Fruit fly (Drosophila melanogaster): Measurements from ENCODE around the gene CG31917.

CG31917 gene

DNA sequence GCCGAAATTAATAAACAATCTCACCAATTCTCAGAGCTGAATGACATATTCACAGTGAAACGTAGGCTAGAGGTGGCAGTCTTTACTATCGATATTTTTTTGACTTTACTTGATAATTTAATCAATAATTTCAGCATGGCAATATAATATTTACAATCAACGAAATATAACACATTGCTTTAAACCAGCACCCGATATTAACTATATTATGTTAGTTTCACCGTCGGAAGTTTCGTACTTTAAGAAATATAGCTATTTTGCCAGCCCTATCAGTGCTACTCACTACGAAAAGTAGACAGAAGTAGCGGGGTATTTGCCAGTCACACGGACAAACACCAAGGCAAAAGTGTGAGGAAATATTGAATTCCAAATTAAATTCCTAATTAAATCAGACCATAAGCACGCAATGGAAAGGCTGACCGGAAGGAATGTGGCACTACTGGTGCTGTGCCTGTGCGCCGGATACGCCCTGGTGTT is at the start of gene CG31917, which contains the start of the genes Tfb5 and SelT (continued):
- TF ChIP-seq Meics (GFP tag; optimal IDR thresholded peaks at IDR 0.05) (no peak), ab (GFP tag; optimal IDR thresholded peaks at IDR 0.05) (no peak), CG8388 (GFP tag; optimal IDR thresholded peaks at IDR 0.05) (peak; percentile 35), CG9817 (tag; optimal IDR thresholded peaks at IDR 0.05) (peak; percentile 75), CG11247 (GFP tag; IDR thresholded peaks at IDR 0.05) (no peak), CG13775 (GFP tag; optimal IDR thresholded peaks at IDR 0.05) (peak; percentile 70), vfl (GFP tag; optimal IDR thresholded peaks at IDR 0.05) (peak; percentile 58), CG14710 (tag; optimal IDR thresholded peaks at IDR 0.05) (peak; percentile 69), ham (GFP tag; IDR thresholded peaks at IDR 0.05) (no peak), Dref (GFP tag; IDR thresholded peaks at IDR 0.05) (peak; percentile 59), corto (GFP tag; optimal IDR thresholded peaks at IDR 0.05) (no peak), seq (GFP tag; IDR thresholded peaks at IDR 0.05) (no peak), H2.0 (GFP tag; IDR thresholded peaks at IDR 0.05) (no peak), her (GFP tag; optimal IDR thresholded peaks at IDR 0.05) (peak; percentile 24), en (GFP tag; optimal IDR thresholded peaks at IDR 0.05) (no peak), insv (GFP tag; optimal IDR thresholded peaks at IDR 0.05) (peak in 1 of 2 experiments; percentile 44), Ets97D (GFP tag; optimal IDR thresholded peaks at IDR 0.05) (peak; percentile 65), Atf-2 (GFP tag; optimal IDR thresholded peaks at IDR 0.05) (peak; percentile 30), CG3163 (GFP tag; optimal IDR thresholded peaks at IDR 0.05) (peak; percentile 2), CG17186 (GFP tag; optimal IDR thresholded peaks at IDR 0.05) (no peak), knrl (GFP tag; IDR thresholded peaks at IDR 0.05; ENCODE audit: partially characterized antibody) (peak; percentile 80), CG31224 (GFP tag; IDR thresholded peaks at IDR 0.05) (no peak), Hsf (GFP tag; optimal IDR thresholded peaks at IDR 0.05) (peak; percentile 73), chn (GFP tag; optimal IDR thresholded peaks at IDR 0.05) (peak; percentile 9), pan (optimal IDR thresholded peaks at IDR 0.05) (no peak), pan (GFP tag; optimal IDR thresholded peaks at IDR 0.05 in 1 of 2, IDR thresholded peaks at IDR 0.05 in 1 of 2) (no peak), kni (GFP tag; optimal IDR thresholded peaks at IDR 0.05) (no peak), cas (GFP tag; IDR thresholded peaks at IDR 0.05) (no peak), Nf-YC (tag; optimal IDR thresholded peaks at IDR 0.05) (no peak), ac (GFP tag; optimal IDR thresholded peaks at IDR 0.05) (no peak), usp (GFP tag; optimal IDR thresholded peaks at IDR 0.05) (no peak), luna (GFP tag; optimal IDR thresholded peaks at IDR 0.05) (no peak), crc (GFP tag; optimal IDR thresholded peaks at IDR 0.05) (no peak), TFAM (GFP tag; optimal IDR thresholded peaks at IDR 0.05) (no peak), slou (GFP tag; optimal IDR thresholded peaks at IDR 0.05) (peak; percentile 39), Stat92E (GFP tag; optimal IDR thresholded peaks at IDR 0.05) (peak in 1 of 3 experiments; percentile 59), CG17568 (GFP tag; optimal IDR thresholded peaks at IDR 0.05) (no peak), kay (GFP tag; optimal IDR thresholded peaks at IDR 0.05) (peak; percentile 13), sob (GFP tag; IDR thresholded peaks at IDR 0.05) (peak; percentile 32; the same call in 1 of the 2 replicates), lbe (GFP tag; optimal IDR thresholded peaks at IDR 0.05) (peak; percentile 48), CG7372 (GFP tag; IDR thresholded peaks at IDR 0.05) (0 out of 2 replicates have a peak, but pooled peaks have one; percentile 21), NC2β (GFP tag; optimal IDR thresholded peaks at IDR 0.05) (peak; percentile 68), CG5245 (GFP tag; optimal IDR thresholded peaks at IDR 0.05) (no peak), wek (GFP tag; optimal IDR thresholded peaks at IDR 0.05) (no peak), CG7963 (GFP tag; IDR thresholded peaks at IDR 0.05; ENCODE audit: partially characterized antibody) (no peak), CG43689 (GFP tag; IDR thresholded peaks at IDR 0.05) (no peak), disco-r (GFP tag; optimal IDR thresholded peaks at IDR 0.05) (peak; percentile 55), klu (GFP tag; IDR thresholded peaks at IDR 0.05) (no peak), CrebB (tag; optimal IDR thresholded peaks at IDR 0.05) (peak; percentile 1), CTCF (GFP tag; optimal IDR thresholded peaks at IDR 0.05) (no peak), CG14441 (GFP tag; IDR thresholded peaks at IDR 0.05) (no peak), Ssrp (tag; optimal IDR thresholded peaks at IDR 0.05) (peak; percentile 45), jigr1 (GFP tag; IDR thresholded peaks at IDR 0.05) (no peak)

Measured in whole organism, embryonic.